Fruit fly (Drosophila melanogaster) whole organism: ENCODE results near the gene tacc.

Experiments
- CG8478 ChIP-seq: fragments of >200 bp; optimal IDR thresholded peaks from 2 replicates; lab custom pipeline; 2018; ENCODE audit warnings: inconsistent platforms
- Dll ChIP-seq: fragments of >200 bp; optimal IDR thresholded peaks from 2 replicates; lab custom pipeline; 2017
- EcR ChIP-seq, 2 experiments: fragments of >200 bp; optimal IDR thresholded peaks; 2 replicates each; lab custom pipeline; 2017; ENCODE audit warnings: missing biosample characterization in 2 of 2, missing genetic modification characterization in 2 of 2, missing genetic modification reagents in 2 of 2
- pan ChIP-seq: fragments of >200 bp; optimal IDR thresholded peaks from 2 replicates; lab custom pipeline; 2017
- psq ChIP-seq: fragments of >200 bp; optimal IDR thresholded peaks from 2 replicates; lab custom pipeline; 2017
- usp ChIP-seq: fragments of >200 bp; optimal IDR thresholded peaks from 2 replicates; lab custom pipeline; 2017; ENCODE audit warnings: missing biosample characterization, missing genetic modification characterization, mixed read lengths

dm6 chr3R:4771319-4771718, 22.5 kb upstream of the tacc start:
- TF ChIP-seq Dll = no peak
- no peak for TF ChIP-seq EcR (GFP tag; optimal IDR thresholded peaks at IDR 0.05; lab: Kevin White, UChicago)
- no peak for TF ChIP-seq psq (lab: Kevin White, UChicago)
- TF ChIP-seq pan (lab: Kevin White, UChicago) = no peak
- no peak for TF ChIP-seq usp (GFP tag; lab: Kevin White, UChicago)
- TF ChIP-seq CG8478 (lab: Kevin White, UChicago) = no peak
